Fruit fly (Drosophila melanogaster): Measurements from ENCODE around the gene CG2991.

Gene CG2991

DNA sequence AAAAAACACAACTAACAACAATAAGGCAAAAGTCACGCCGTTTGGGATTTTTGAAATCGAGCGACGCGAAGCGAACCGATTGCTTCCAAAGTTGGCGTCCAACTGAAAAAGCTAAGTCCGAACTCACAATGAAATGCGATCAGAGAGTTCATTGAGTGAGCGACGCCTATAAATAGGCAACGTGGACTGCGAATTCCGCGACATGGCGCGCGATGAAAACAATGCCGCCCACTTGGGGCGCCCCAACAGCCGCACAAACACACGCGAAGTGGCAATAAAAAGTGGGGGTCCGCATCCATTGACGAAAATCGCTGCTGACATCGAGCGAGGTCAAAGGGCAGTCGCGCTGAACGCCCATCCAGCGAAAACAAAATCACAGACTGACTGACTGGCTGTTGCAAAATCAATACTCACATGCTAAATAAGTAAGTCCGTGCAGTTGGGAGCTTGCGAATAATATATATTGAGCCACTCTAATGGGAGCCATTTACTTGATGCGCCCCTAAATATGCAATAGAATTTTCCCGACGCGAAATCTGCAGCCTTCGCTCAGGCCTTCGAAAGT, 1.7 kb upstream of the CG2991 start (continued):
- TF ChIP-seq Bgb (GFP tag; IDR thresholded peaks at IDR 0.05; ENCODE audit: partially characterized antibody) (peak; percentile 41; the same call in 1 of the 2 replicates), Jarid2 (GFP tag; optimal IDR thresholded peaks at IDR 0.05) (peak; percentile 59), NC2β (GFP tag; optimal IDR thresholded peaks at IDR 0.05) (no peak)

DNA sequence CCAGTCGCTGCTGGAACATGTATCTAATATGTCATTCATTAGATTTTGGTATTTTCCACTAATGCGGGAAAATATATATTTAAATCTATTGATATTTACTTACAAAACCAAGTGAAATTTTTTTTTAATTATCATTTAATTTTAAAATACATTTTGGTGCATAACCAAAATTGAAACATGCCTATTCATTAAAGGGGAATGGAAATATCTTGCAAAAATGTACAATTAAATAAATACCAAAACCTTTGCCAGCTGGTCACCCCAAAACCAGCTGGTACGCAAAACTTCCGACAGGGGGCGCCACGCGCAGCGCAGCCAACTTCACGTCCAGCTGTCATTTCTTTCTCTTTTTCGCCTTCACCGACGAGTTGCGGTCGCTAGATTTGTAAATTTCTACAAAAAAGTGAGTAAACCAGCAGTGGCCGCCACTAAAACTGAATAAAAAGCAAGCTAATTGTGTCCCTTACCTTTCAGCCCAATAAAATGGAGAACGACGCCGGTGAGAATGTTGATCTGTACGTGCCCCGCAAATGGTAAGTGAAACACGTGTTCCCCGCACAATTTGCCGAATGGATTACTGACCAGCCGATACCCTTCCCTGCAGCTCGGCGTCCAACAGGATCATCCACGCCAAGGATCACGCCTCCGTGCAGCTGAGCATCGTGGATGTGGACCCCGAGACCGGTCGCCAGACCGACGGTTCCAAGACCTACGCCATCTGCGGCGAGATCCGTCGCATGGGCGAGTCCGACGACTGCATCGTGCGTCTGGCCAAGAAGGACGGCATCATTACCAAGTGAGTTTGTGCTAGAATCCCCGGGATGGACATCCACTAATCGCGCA, 970 bp upstream of the CG2991 start, which contains the start of the genes CG3104 and RpS21:
Gene CG3104, minus strand, starts transcription at position 6 of the 843 bp plus-strand sequence.
Gene RpS21, plus strand, starts transcription at position 298 of the 843 bp plus-strand sequence.
- peak; percentile 51 for TF ChIP-seq stc (GFP tag; IDR thresholded peaks at IDR 0.05)
- TF ChIP-seq CG9797 (GFP tag; optimal IDR thresholded peaks at IDR 0.05), result peak; percentile 95
- TF ChIP-seq ERR (GFP tag; optimal IDR thresholded peaks at IDR 0.05), result peak; percentile 55
- TF ChIP-seq ro (GFP tag; IDR thresholded peaks at IDR 0.05), result peak; percentile 76
- peak in 1 of 2 experiments; percentile 77 for TF ChIP-seq eve (GFP tag; optimal IDR thresholded peaks at IDR 0.05)
- TF ChIP-seq maf-S (GFP tag; optimal IDR thresholded peaks at IDR 0.05), result peak; percentile 80
- TF ChIP-seq CG4424 (GFP tag; optimal IDR thresholded peaks at IDR 0.05), result peak; percentile 84
- TF ChIP-seq her (GFP tag; optimal IDR thresholded peaks at IDR 0.05), result peak; percentile 80
- TF ChIP-seq Gug (GFP tag; IDR thresholded peaks at IDR 0.05), result peak; percentile 88
- peak; percentile 80 for TF ChIP-seq odd (GFP tag; optimal IDR thresholded peaks at IDR 0.05)
- peak; percentile 80 for TF ChIP-seq CG12071 (GFP tag; optimal IDR thresholded peaks at IDR 0.05)
- TF ChIP-seq wor (GFP tag; IDR thresholded peaks at IDR 0.05), result peak; percentile 67
- TF ChIP-seq CG42726 (GFP tag; IDR thresholded peaks at IDR 0.05; ENCODE audit: partially characterized antibody), result no peak; the same call in 1 of the 2 replicates
- peak; percentile 50 for TF ChIP-seq luna (GFP tag; optimal IDR thresholded peaks at IDR 0.05)
- TF ChIP-seq pfk (GFP tag; optimal IDR thresholded peaks at IDR 0.05), result peak; percentile 80
- peak; percentile 62 for TF ChIP-seq fd102C (GFP tag; optimal IDR thresholded peaks at IDR 0.05)
- peak; percentile 55 for TF ChIP-seq sd (tag; optimal IDR thresholded peaks at IDR 0.05)
- peak; percentile 76 for TF ChIP-seq Atf3 (GFP tag; optimal IDR thresholded peaks at IDR 0.05)
- no peak for TF ChIP-seq Trl (optimal IDR thresholded peaks at IDR 0.05)
- peak; percentile 93 for TF ChIP-seq Trl (GFP tag; optimal IDR thresholded peaks at IDR 0.05)
- TF ChIP-seq CG10462 (GFP tag; optimal IDR thresholded peaks at IDR 0.05), result peak; percentile 25
- TF ChIP-seq Ssrp (tag; optimal IDR thresholded peaks at IDR 0.05), result peak; percentile 66
- peak; percentile 92 for TF ChIP-seq CG17328 (GFP tag; IDR thresholded peaks at IDR 0.05)
- TF ChIP-seq CG10209 (GFP tag; optimal IDR thresholded peaks at IDR 0.05), result peak; percentile 87
- peak; percentile 88 for TF ChIP-seq CG32772 (GFP tag; IDR thresholded peaks at IDR 0.05)
- TF ChIP-seq vvl (GFP tag; IDR thresholded peaks at IDR 0.05), result peak; percentile 91
- TF ChIP-seq vfl (GFP tag; optimal IDR thresholded peaks at IDR 0.05), result peak; percentile 12
- peak; percentile 84 for TF ChIP-seq CG13296 (GFP tag; optimal IDR thresholded peaks at IDR 0.05)
- peak; percentile 84 for TF ChIP-seq CoRest (tag; optimal IDR thresholded peaks at IDR 0.05)
- TF ChIP-seq Mes4 (GFP tag; optimal IDR thresholded peaks at IDR 0.05), result peak; percentile 88
- TF ChIP-seq sens-2 (GFP tag; IDR thresholded peaks at IDR 0.05), result peak; percentile 89
- peak; percentile 93 for TF ChIP-seq NfI (GFP tag; optimal IDR thresholded peaks at IDR 0.05)
- TF ChIP-seq Tbp (GFP tag; optimal IDR thresholded peaks at IDR 0.05), result peak; percentile 31
- TF ChIP-seq Abd-B (GFP tag; optimal IDR thresholded peaks at IDR 0.05), result peak; percentile 26
- TF ChIP-seq NFAT (GFP tag; IDR thresholded peaks at IDR 0.05), result peak; percentile 98
- TF ChIP-seq CG6272 (GFP tag; IDR thresholded peaks at IDR 0.05), result peak; percentile 68
- peak; percentile 82 for TF ChIP-seq Fer3 (tag; optimal IDR thresholded peaks at IDR 0.05)
- no peak for TF ChIP-seq salm (tag; optimal IDR thresholded peaks at IDR 0.05)
- TF ChIP-seq MBD-R2 (GFP tag; IDR thresholded peaks at IDR 0.05), result peak; percentile 53
- peak; percentile 88 for TF ChIP-seq CG18599 (GFP tag; optimal IDR thresholded peaks at IDR 0.05)
- peak; percentile 71 for TF ChIP-seq ab (GFP tag; optimal IDR thresholded peaks at IDR 0.05)
- TF ChIP-seq slbo (GFP tag; IDR thresholded peaks at IDR 0.05), result peak; percentile 97
- peak; percentile 86 for TF ChIP-seq CG8290 (GFP tag; optimal IDR thresholded peaks at IDR 0.05)
- TF ChIP-seq CG8290 (tag; optimal IDR thresholded peaks at IDR 0.05), result peak; percentile 85 to 92
- no peak for TF ChIP-seq aop (GFP tag; IDR thresholded peaks at IDR 0.05)

Measured in whole organism, embryonic.